Worm (Caenorhabditis elegans) whole organism, mixed stage, embryonic: ENCODE data around the gene erfa-3.

Experiments
- elt-3 ChIP-seq: fragments of 150-350 bp; optimal IDR thresholded peaks from 2 replicates; lab custom pipeline; 2014; ENCODE audit warnings: missing biosample characterization, missing genetic modification characterization
- ham-2 ChIP-seq: fragments of 200-800 bp; sonication (Bioruptor generic); optimal IDR thresholded peaks from 2 replicates; lab custom pipeline; 2018; ENCODE audit warnings: mild to moderate bottlenecking, missing genetic modification characterization, missing compliant biosample characterization
- snpc-4 ChIP-seq: fragments of 150-350 bp; optimal IDR thresholded peaks from 2 replicates; lab custom pipeline; 2014; ENCODE audit warnings: missing biosample characterization, missing genetic modification characterization

DNA sequence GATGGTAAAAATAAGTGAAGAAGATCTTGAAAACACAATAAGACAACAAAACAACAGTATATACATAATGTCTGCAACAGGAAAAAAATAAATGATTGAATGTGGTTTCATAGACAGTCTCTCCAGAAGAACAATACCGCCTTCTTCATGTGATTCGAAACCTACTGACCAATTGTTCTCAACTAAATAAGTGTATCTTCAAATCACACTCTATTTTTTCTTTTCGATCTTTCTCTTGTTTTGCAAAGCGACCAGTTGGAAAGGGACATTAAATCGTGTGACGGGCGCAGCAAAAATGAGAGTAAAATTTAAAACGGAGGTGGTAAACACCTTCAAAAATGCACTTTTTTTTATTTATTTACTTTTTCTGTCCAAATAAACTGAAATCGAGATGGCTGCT is 51.0 kb downstream of the erfa-3 start:
- TF ChIP-seq ham-2 (no peak), snpc-4 (no peak), elt-3 (no peak)
